Worm (Caenorhabditis elegans): Measurements from ENCODE around the gene F11E6.10.

DNA sequence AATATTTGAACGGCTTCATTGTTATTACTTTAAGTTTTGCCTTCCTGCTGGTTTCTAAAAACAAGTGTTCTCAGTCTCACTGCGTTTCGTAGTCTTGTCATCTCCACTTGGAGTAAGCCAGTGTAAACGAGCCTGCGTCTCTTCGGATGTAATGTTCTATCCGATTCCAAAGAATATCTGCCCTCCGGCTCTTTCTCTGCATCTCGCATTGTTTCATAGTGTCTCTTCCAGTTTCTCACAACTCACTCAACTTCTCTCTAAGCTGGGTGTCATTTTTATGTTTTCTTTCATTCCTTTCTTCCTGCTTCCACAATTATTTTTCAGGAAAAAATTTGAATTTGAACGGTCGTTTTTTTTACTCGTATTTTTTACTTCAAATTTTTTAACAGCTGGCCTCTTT, 36.0 kb downstream of the F11E6.10 start:
- no peak for TF ChIP-seq ztf-11 (tag; optimal IDR thresholded peaks at IDR 0.05)
- TF ChIP-seq mdl-1 (tag; optimal IDR thresholded peaks at IDR 0.05): no peak
- no peak for TF ChIP-seq lin-13 (GFP tag; optimal IDR thresholded peaks at IDR 0.05)
- no peak for TF ChIP-seq skn-1 (tag; optimal IDR thresholded peaks at IDR 0.05)
- TF ChIP-seq nhr-77 (tag; optimal IDR thresholded peaks at IDR 0.05): no peak
- TF ChIP-seq mdt-29 (GFP tag; IDR thresholded peaks at IDR 0.05): no peak
- TF ChIP-seq ZK546.5 (tag; optimal IDR thresholded peaks at IDR 0.05): no peak
- no peak for TF ChIP-seq hlh-30 (tag; optimal IDR thresholded peaks at IDR 0.05; ENCODE audit: insufficient read depth)
- TF ChIP-seq dpl-1 (GFP tag; optimal IDR thresholded peaks at IDR 0.05): no peak
- no peak for TF ChIP-seq nhr-11 (tag; optimal IDR thresholded peaks at IDR 0.05)
- TF ChIP-seq F26F4.8 (GFP tag; conservative IDR thresholded peaks at IDR 0.05): no peak
- TF ChIP-seq nhr-28 (tag; optimal IDR thresholded peaks at IDR 0.05): no peak
- TF ChIP-seq unc-130 (GFP tag; optimal IDR thresholded peaks at IDR 0.05): no peak
- no peak for TF ChIP-seq dmd-8 (GFP tag; IDR thresholded peaks at IDR 0.05)

All from whole organism, L4 larva.